Fruit fly (Drosophila melanogaster) Kc167 (cell line): ENCODE data around the gene alpha-Est4.

Experiments used
- Myc ChIP-seq: fragments of >200 bp; optimal IDR thresholded peaks from 2 replicates; lab custom pipeline; 2017; ENCODE audit warnings: missing external identifiers
- ttk ChIP-seq: sonication (Bioruptor generic); optimal IDR thresholded peaks from 2 replicates; lab custom pipeline; 2017; ENCODE audit warnings: missing external identifiers

dm6 chr3R:7530184-7530821 lies 8.1 kb downstream of the alpha-Est4 start, which contains the start of the genes Rtnl2 and alphaTub84D:
- TF ChIP-seq Myc = no peak
- no peak for TF ChIP-seq ttk (lab: Kevin White, UChicago)
